Fruit fly (Drosophila melanogaster) whole organism, larva: Measurements from ENCODE around the gene rpr.

Experiments used
- noc ChIP-seq: fragments of 200-800 bp; sonication (Bioruptor generic); optimal IDR thresholded peaks from 3 replicates; lab custom pipeline; 2019; ENCODE audit warnings: missing biosample characterization, mild to moderate bottlenecking, missing genetic modification characterization, moderate library complexity

Gene rpr

DNA sequence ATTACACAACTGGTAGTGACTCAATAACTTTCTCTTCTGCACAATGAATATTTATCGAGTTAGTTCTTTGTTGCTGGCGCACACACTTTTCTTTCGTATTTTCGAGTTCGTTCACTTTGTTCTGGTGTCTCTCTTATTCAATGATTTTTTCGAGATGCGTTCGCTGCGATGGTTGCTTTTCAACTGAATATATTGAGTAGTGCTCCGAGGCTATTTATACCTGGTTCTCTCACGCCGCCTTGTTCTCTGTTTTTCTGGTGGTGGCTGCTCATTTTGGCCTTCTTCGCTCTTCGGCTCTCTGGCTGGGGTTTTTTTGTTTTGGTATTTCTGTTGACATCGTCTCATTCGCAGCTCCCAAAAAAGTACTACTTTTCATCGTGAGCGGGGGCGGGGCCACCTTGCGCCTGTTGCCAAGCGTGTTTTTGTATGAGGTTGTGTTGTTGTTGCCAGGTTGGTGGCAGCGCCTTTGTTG, at the start of gene rpr:
rpr (minus strand) TSS at position 172 of the 472 bp plus-strand sequence.
- no peak for TF ChIP-seq noc (tag; lab: Kevin White, UChicago)

DNA sequence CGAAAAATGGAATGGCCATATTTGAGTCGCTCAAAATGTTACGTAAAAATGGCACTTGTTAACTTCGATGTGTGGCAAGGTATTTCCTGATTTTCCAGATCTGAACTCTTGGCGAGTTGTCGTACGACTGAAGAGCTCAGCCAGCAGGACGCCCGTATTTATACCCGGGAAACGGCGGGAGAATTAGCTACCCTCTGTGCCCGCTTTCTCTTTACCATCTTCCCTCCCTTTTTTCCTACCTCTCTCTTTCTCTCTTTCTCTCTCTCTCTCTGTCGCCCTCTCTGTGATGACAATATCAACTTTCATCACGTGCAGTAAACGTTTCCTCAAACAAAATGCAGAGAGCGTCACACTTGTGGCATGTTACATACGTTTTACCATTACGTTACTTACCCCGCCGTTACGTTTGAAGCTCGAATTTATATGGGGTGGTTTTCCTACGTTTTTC, 41.6 kb upstream of the rpr start, which contains the start of gene skl:
skl (minus strand) TSS at position 134 of the 448 bp plus-strand sequence.
- TF ChIP-seq noc (tag; lab: Kevin White, UChicago): no peak

DNA sequence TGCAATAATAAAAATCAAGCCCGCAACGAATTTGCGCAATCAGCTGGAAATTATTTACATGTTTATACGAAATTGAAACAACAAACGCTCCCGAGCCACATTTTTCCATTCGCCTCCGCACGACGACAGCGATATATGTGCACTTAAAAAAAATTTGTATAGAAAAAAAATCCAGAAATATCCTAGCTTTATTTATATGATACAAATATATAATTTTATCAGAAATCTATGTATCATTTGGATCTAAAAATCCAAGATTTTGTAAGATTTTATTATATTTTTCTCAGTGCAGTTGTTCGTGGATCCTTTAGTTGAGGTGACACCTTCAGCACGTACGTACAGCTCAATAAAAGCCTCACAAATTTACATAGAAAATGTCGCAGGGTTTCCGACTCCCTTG, 32.4 kb upstream of the rpr start:
- no peak for TF ChIP-seq noc (tag; lab: Kevin White, UChicago)

DNA sequence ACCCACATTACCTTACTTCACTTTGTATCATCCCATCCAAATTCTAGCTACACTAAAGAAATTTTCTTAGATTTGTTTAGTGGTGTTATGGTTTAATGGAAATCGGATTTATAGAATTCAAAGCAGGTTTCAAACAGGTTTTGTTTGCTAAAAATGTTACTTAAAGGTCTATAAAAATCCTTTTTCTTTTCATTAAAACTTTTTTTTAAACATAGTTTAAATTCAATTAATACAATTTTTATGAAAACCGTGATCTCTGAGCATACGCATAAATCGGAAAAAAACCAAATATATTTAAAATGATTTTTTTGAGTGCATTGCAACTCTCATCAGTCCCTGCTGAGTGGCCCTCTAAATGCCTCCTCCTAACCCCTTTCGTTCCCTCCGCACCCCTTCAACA, 27.1 kb upstream of the rpr start:
- TF ChIP-seq noc (tag; lab: Kevin White, UChicago): no peak

DNA sequence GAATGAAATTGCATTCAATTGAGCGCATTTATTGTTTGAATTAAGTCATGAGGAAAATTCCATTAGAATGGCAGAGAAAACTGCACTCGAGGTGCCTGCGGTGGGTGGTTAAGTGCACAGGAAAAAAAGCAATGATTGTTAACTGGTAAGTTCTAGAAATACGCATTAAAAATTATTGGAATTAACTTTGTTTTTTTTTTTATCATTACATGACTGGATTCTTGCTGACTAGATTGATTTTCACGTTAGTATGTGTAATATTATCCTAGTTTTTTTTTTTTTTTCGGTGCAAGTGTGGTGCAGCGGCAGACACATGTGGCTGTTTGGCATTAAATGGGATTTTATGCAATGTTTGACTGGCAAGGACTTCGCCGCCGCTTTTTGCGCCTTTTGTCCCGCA, 24.8 kb upstream of the rpr start:
- TF ChIP-seq noc (tag; lab: Kevin White, UChicago): no peak

DNA sequence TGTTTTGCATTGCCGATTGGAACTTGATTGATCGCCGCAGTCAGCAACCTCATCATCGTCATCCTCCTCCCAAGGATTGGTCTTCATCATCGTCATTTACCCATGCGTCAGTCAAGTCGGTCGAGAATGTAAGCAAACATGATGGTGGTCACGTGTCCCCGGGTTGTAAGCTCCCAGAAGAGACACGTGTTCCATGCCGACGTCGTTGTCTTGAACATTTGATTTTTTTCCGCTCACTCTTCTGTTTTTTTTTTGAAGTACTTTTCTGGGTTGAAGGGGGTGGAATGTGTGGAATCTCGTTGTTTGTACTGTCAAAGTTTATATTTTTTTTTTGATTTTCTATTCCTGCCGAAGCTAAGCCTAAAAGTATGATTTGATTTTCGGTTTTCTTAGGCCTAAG, 19.6 kb upstream of the rpr start:
- TF ChIP-seq noc (tag; lab: Kevin White, UChicago): no peak

DNA sequence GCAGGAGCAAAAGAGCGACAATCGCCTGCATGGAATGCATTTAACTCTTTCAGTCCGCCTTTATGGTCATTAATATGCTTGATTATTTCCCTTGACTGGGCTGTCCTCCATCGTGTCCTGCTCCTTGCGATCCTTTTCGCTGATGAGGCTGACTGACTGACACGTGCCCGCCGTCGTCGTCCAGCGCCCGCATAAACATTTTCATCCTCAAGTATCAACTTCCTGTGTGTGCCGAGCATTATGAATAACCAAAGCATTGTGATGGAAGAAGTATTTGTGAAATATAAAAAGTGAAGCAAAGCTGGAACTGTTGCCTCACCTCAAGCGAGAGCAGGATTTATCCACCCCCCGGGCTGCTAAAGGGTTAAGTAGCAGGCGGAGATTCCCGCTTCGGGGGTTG, 13.1 kb upstream of the rpr start:
- no peak for TF ChIP-seq noc (tag; lab: Kevin White, UChicago)

DNA sequence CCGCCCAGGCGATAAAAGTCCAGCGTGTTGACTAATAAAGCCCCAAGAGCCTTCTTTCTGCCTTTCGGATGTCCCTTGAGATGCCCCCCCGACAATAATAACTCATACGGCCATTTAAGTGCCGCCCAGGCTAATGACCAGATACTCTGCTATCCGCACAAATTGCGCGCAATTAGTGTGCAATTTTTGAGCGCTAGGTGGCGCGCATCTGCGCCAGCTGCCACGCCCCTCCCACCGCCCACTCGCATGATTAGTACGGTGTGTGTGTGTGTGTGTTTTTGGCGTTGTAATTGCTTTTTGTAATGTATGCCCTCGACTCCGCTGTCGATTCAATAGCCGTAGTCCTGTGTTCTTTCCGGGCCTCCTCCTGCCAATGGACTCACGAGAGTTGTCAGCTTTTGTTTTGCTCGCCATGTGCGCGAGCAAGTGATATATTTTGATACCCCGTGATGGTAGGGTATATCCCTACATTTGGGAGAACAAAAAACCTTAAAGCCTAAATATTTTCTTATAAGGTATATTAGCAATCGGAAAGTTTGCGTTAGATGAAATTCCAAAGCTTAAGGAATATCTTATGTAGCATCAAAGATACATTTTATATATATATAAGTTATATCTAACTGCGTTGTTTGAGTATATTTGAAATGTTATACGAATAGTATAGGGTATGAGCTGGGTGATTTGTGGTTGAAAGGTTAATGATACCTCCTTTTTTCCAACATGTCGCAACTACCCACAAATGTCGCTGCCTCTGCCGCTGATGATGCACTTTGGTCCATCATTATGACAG, 7.5 kb upstream of the rpr start:
- TF ChIP-seq noc (tag; lab: Kevin White, UChicago): no peak

DNA sequence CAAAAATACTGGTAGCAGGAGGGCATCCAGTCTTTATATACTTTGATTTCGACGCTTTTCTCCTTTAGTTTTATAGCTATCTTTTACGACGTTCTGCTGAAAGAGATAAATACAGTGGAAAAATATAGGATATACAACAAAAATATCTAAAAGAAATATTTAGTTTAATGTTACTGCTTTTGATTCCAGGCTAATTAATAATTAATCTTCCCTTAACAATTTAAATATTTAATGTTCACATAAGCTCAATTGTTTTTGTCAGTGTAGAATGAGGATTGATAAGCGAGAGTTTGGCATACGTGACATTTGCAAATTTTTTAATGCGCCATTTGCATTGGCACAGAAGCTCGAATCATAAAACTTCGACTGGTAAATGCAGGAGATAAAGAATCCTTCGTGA, 6.1 kb upstream of the rpr start:
- TF ChIP-seq noc (tag; lab: Kevin White, UChicago): no peak

DNA sequence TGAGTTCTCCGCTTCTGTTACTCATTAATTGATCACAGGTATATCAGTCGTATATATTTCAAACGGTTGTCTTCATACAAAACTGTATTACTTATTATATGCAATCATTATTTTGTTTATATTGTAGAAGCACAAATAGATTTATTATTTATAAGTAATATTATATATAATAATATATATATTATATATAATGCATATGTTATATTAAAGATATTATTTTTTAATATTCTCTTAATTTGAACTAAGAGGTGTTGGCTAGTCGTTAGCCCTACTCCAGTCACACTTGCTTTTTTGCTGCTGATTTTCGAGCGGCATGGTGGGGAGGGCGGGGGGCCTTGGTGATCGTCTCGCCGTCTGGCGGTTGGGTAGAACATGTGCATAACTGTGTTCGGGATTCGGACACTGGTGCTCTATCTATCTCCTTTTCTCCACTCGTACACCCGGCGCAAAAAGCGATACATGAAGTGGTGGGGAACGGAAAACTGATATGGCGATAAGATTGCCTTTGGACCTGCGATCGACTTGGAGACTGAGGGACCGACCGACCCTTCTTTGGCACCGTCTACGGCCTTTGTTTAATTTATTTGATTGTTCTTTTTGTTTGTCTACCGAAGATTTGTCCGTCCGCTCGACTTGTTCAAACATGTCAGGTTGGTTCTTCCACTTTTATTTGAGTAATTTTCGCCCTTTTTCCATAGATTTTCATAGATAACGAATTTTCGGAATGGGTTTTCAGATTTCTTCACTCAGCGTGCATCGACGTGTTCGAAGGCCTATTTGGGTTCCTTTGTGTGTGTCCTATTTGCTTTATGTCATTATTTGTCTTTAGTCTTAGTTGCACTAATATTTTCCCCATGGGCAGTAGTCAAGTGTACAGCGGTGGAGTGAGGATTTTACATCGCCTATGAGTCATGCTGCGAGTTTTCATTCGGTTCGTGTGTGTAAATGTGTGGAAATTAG, 4.7 kb upstream of the rpr start:
- TF ChIP-seq noc (tag; lab: Kevin White, UChicago): no peak

DNA sequence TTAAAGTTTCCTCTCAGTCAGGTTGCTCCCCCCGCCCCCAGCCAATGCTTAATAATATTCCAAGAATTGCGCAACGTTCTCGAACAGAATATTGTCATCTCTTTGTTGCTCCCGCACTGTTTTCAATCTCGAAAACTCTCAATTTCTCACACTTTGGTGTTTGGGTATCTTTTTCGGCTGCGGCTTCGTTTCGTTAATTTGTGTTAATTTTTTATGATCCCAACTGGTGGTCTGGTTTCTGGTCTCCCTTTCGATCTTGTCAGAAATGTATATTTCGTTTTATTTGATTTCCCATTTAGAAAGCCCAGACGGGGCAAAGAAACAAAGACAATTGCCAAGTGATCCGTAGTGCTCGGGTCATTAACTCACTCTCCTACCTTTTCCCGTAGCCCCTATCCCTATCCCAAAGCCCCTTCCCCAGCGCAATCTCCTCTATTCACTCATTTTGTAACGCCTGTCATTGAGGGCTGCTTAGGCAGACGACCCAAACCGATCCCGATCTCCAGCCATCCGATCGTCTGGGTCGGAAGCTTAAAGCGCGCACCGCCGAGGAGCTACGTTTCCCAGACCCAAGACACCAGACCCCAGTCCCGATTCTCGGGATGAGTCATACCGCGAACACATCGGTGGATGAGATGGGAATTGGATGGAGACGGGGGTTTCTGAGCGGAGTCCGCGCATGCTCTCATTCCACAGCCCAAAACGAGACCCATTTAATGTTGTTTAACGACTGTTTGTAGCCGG, 3.8 kb upstream of the rpr start:
- TF ChIP-seq noc (tag; lab: Kevin White, UChicago): no peak

DNA sequence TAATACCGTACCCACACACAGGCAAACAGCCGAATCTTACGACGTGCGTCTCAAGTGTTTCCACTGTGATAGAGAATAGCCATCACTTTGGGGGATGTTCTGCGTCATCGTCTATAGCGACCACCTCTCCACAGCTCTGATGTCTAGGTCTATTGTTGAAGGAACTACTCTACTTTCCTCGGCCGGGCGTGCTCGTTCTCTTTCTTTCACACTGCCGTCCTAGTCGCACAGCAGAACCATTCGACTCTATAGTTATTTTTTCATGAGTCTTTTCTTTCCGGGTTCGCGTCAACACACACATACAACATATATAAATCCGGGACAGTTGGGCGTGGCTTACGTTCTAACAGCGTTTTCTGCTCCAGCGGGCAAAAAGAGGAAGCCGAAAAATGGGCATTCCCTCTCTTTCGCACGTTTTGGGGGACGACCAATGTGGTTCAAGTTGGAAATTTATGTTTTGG, 1.8 kb upstream of the rpr start:
- no peak for TF ChIP-seq noc (tag; lab: Kevin White, UChicago)

DNA sequence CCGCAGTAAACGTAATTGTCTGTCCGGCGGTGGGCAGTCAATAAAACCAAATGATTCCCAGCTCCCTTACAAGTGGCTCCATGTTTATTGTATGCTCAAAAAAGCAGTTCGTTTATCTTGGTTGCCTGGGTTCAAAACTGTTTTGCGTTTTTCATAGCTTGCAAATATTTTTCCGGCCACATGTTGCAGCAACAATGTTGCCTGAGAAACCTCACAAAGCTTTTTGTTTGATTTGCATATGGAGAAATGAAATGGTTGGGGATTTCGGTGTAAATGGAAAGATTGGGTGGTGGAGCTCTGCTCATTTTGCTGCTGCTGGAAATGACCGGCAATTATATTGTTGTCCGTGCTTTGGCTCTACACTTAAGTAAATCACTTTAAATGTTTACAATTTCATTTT, 12.7 kb downstream of the rpr start:
- TF ChIP-seq noc (tag; lab: Kevin White, UChicago): no peak

DNA sequence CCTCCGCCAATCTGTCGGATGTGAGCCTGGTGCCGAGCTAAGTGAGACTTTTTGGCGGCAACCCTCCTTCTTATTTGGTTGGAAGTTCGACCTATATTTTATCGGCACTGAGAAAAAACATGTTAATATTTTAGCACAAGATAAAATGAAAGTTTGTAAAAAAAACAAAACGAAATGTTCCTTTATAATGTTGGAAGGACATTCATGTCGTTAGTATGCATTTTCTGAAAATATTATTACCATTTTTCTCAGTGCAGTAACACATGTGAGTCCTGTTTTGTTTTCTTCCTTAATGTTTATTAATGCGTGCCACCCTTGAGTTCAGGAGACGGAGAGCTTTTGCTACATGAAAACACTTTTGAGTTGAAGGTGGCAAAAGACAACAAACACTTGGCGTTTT, 30.4 kb downstream of the rpr start:
- no peak for TF ChIP-seq noc (tag; lab: Kevin White, UChicago)

DNA sequence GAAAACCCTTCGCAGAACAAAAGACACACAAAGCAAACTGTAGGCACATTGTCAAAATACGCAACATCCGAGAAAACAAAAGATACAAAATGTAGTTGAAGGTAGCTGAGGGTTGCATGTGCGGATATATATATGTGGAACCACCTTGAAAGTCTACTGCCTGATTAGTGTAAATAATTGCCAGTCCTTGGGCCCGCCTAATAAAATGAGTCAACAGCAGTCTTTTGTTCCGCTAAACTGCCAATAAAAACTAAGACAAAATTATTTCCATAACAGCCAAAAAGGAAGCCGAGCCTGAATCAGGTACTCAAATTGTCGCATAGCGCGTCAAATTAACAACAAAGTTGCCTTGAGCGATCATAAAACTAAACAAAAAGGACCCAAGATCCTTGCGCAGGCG, 36.9 kb downstream of the rpr start:
- no peak for TF ChIP-seq noc (tag; lab: Kevin White, UChicago)
